Worm (Caenorhabditis elegans) whole organism, L1 larva: ENCODE data around the gene sec-22.

Experiments
- ces-1 ChIP-seq: fragments of 150-350 bp; optimal IDR thresholded peaks from 2 replicates; lab custom pipeline; 2014; ENCODE audit warnings: missing biosample characterization, missing genetic modification reagents, missing genetic modification characterization
- dsc-1 ChIP-seq: sonication (generic microtip); optimal IDR thresholded peaks from 2 replicates; lab custom pipeline; 2016; ENCODE audit warnings: mild to moderate bottlenecking, missing genetic modification characterization, missing compliant biosample characterization
- fkh-10 ChIP-seq: sonication (generic microtip); optimal IDR thresholded peaks from 2 replicates; lab custom pipeline; 2017; ENCODE audit warnings: missing biosample characterization, missing genetic modification reagents, missing genetic modification characterization
- fkh-4 ChIP-seq: sonication (generic microtip); optimal IDR thresholded peaks from 2 replicates; lab custom pipeline; 2016; ENCODE audit warnings: missing compliant biosample characterization, missing genetic modification characterization, borderline replicate concordance
- fos-1 ChIP-seq: fragments of 150-350 bp; optimal IDR thresholded peaks from 2 replicates; lab custom pipeline; 2014; ENCODE audit warnings: missing biosample characterization, missing genetic modification characterization
- grh-1 ChIP-seq: fragments of 200-800 bp; sonication (Bioruptor generic); IDR thresholded peaks from 2 replicates; pipeline ENCODE4 v1.3.6; 2022; ENCODE audit warnings: missing genetic modification reagents, missing genetic modification characterization, missing compliant biosample characterization
- isw-1 ChIP-seq: fragments of 200-800 bp; sonication (Bioruptor generic); IDR thresholded peaks from 2 replicates; pipeline ENCODE4 v1.3.6; 2022; ENCODE audit warnings: missing genetic modification characterization, missing compliant biosample characterization
- lin-13 ChIP-seq: fragments of 150-350 bp; optimal IDR thresholded peaks from 2 replicates; lab custom pipeline; 2014; ENCODE audit warnings: missing biosample characterization, missing genetic modification reagents, missing genetic modification characterization
- lin-14 ChIP-seq: fragments of 200-800 bp; sonication (Bioruptor generic); optimal IDR thresholded peaks from 2 replicates; lab custom pipeline; 2018; ENCODE audit warnings: mild to moderate bottlenecking, missing genetic modification characterization, moderate library complexity, missing compliant biosample characterization
- lin-39 ChIP-seq: fragments of 150-350 bp; optimal IDR thresholded peaks from 2 replicates; lab custom pipeline; 2014; ENCODE audit warnings: missing biosample characterization, missing genetic modification reagents, missing genetic modification characterization
- lsy-2 ChIP-seq, 2 experiments: fragments of 150-350 bp; optimal IDR thresholded peaks; 2 replicates each; lab custom pipeline; 2014; ENCODE audit warnings: missing biosample characterization in 2 of 2, missing genetic modification characterization in 2 of 2
- nhr-12 ChIP-seq: sonication (generic microtip); optimal IDR thresholded peaks from 2 replicates; lab custom pipeline; 2017; ENCODE audit warnings: missing biosample characterization, missing genetic modification characterization
- nhr-71 ChIP-seq: sonication (generic microtip); optimal IDR thresholded peaks from 2 replicates; lab custom pipeline; 2016; ENCODE audit warnings: mild to moderate bottlenecking, missing genetic modification characterization, moderate library complexity, missing compliant biosample characterization
- nhr-84 ChIP-seq: sonication (generic microtip); optimal IDR thresholded peaks from 2 replicates; lab custom pipeline; 2017; ENCODE audit warnings: missing biosample characterization, missing genetic modification characterization
- pax-3 ChIP-seq: fragments of 200-800 bp; sonication (Bioruptor generic); optimal IDR thresholded peaks from 2 replicates; lab custom pipeline; 2018; ENCODE audit warnings: mild to moderate bottlenecking, missing genetic modification characterization, moderate library complexity, missing compliant biosample characterization
- rnt-1 ChIP-seq: sonication (generic microtip); optimal IDR thresholded peaks from 2 replicates; lab custom pipeline; 2016; ENCODE audit warnings: mild to moderate bottlenecking, missing genetic modification characterization, moderate library complexity, missing compliant biosample characterization
- skn-1 ChIP-seq: fragments of 150-350 bp; optimal IDR thresholded peaks from 2 replicates; lab custom pipeline; 2014; ENCODE audit warnings: missing biosample characterization, missing genetic modification characterization
- sptf-1 ChIP-seq: fragments of 150-350 bp; optimal IDR thresholded peaks from 2 replicates; lab custom pipeline; 2014; ENCODE audit warnings: missing biosample characterization, missing genetic modification characterization
- zip-4 ChIP-seq: fragments of 200-800 bp; sonication (Bioruptor generic); optimal IDR thresholded peaks from 2 replicates; lab custom pipeline; 2018; ENCODE audit warnings: mild to moderate bottlenecking, missing genetic modification characterization, moderate library complexity, missing compliant biosample characterization

Gene sec-22

ce11 chrX:1085000-1085399 is 49.7 kb downstream of the sec-22 start:
- TF ChIP-seq lin-13 (GFP tag; lab: Kevin White, UChicago) (no peak), nhr-12 (no peak), nhr-84 (no peak), isw-1 (GFP tag; lab: Robert Waterston, UW) (no peak), fkh-10 (no peak), fos-1 (tag; lab: Kevin White, UChicago) (no peak), ces-1 (GFP tag; lab: Kevin White, UChicago) (no peak), nhr-71 (tag; lab: Kevin White, UChicago) (no peak), lin-39 (tag; lab: Kevin White, UChicago) (no peak), rnt-1 (tag; lab: Kevin White, UChicago) (no peak)

DNA sequence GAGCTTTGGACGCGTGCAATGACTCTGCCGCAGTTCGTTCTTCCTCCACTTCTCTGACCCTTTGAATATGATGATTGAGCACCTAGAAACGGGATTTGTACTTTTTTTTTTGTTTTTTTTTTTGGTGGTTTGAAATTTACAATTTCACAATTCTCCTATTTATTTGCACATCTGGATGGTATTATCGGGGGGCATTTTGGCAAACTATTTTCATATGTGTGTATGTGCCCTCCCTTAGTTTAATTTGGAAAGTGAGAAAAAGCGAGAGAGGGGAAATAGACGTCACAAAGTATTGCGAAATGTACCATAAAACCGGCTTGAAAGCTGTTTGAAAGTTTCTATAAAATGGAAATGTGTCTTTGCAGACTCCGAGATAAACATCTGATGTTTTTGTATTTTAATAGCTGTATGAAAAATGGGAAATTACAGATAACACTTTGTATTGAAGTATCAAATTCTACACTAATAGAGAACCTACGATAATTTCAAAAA is 51.1 kb downstream of the sec-22 start:
- TF ChIP-seq grh-1 (GFP tag; lab: Robert Waterston, UW) (no peak), lin-14 (GFP tag; lab: Kevin White, UChicago) (peak; percentile 22), fkh-4 (peak; percentile 93), pax-3 (tag; lab: Kevin White, UChicago) (no peak), skn-1 (tag; lab: Kevin White, UChicago) (peak; percentile 57), sptf-1 (tag; lab: Kevin White, UChicago) (no peak), dsc-1 (tag; lab: Kevin White, UChicago) (peak; percentile 97), lsy-2 (tag; optimal IDR thresholded peaks at IDR 0.05; lab: Kevin White, UChicago) (peak in 1 of 2 experiments; percentile 8), zip-4 (GFP tag; lab: Kevin White, UChicago) (peak; percentile 38)
